Fruit fly (Drosophila melanogaster) whole organism, embryonic: ENCODE results near the gene woc.
A peak's percentile ranks its signal among the peaks of the same experiment; 100 is the strongest.

Source experiments
- Aef1 ChIP-seq: fragments of 200-800 bp; sonication (Bioruptor generic); IDR thresholded peaks from 3 replicates; pipeline ENCODE4 v1.3.6; 2022; ENCODE audit warnings: missing biosample characterization, missing genetic modification characterization
- B-H1 ChIP-seq: fragments of 200-800 bp; sonication (Bioruptor generic); IDR thresholded peaks from 3 replicates; pipeline ENCODE4 v1.3.6; 2022; ENCODE audit warnings: missing biosample characterization, missing genetic modification characterization
- BEAF-32 ChIP-seq: fragments of 200-800 bp; sonication (Bioruptor generic); optimal IDR thresholded peaks from 3 replicates; lab custom pipeline; 2017; ENCODE audit warnings: missing biosample characterization, missing genetic modification characterization, mild to moderate bottlenecking, moderate library complexity, missing genetic modification reagents
- CG10543 ChIP-seq: fragments of 200-800 bp; sonication (Bioruptor generic); optimal IDR thresholded peaks from 3 replicates; lab custom pipeline; 2017; ENCODE audit warnings: missing biosample characterization, mild to moderate bottlenecking, missing genetic modification characterization, moderate library complexity
- CG11085 ChIP-seq: fragments of 200-800 bp; sonication (Bioruptor generic); IDR thresholded peaks from 2 replicates; pipeline ENCODE4 v1.3.6; 2022; ENCODE audit warnings: missing biosample characterization, missing genetic modification characterization
- CG12391 ChIP-seq: fragments of 200-800 bp; sonication (Bioruptor generic); optimal IDR thresholded peaks from 3 replicates; lab custom pipeline; 2018; ENCODE audit warnings: missing biosample characterization, mild to moderate bottlenecking, missing genetic modification characterization, moderate library complexity
- CG12769 ChIP-seq: fragments of 200-800 bp; sonication (Bioruptor generic); optimal IDR thresholded peaks from 2 replicates; lab custom pipeline; 2019; ENCODE audit warnings: missing biosample characterization, mild to moderate bottlenecking, missing genetic modification characterization, moderate library complexity
- CG13287 ChIP-seq: fragments of 200-800 bp; sonication (Bioruptor generic); IDR thresholded peaks from 2 replicates; pipeline ENCODE4 v1.3.6; 2022; ENCODE audit warnings: missing biosample characterization, missing genetic modification characterization; ENCODE audit not compliant: partially characterized antibody
- CG13624 ChIP-seq: fragments of 200-800 bp; sonication (Bioruptor generic); optimal IDR thresholded peaks from 2 replicates; lab custom pipeline; 2016; ENCODE audit warnings: missing biosample characterization, missing genetic modification characterization
- CG14667 ChIP-seq: fragments of 200-800 bp; sonication (Bioruptor generic); IDR thresholded peaks from 2 replicates; pipeline ENCODE4 v1.3.6; 2022; ENCODE audit warnings: missing biosample characterization, missing genetic modification characterization
- CG14860 ChIP-seq: fragments of 200-800 bp; sonication (Bioruptor generic); IDR thresholded peaks from 3 replicates; pipeline ENCODE4 v1.3.6; 2022; ENCODE audit warnings: missing biosample characterization, missing genetic modification characterization; ENCODE audit not compliant: partially characterized antibody
- CG15269 ChIP-seq: fragments of 200-800 bp; sonication (Bioruptor generic); optimal IDR thresholded peaks from 2 replicates; lab custom pipeline; 2018; ENCODE audit warnings: missing biosample characterization, mild to moderate bottlenecking, missing genetic modification characterization, moderate library complexity
- CG1647 ChIP-seq: fragments of 200-800 bp; sonication (Bioruptor generic); optimal IDR thresholded peaks from 3 replicates; lab custom pipeline; 2016; ENCODE audit warnings: missing biosample characterization, missing genetic modification characterization
- CG18476 ChIP-seq: fragments of 200-800 bp; sonication (Bioruptor generic); optimal IDR thresholded peaks from 2 replicates; lab custom pipeline; 2016; ENCODE audit warnings: missing biosample characterization, mild to moderate bottlenecking, missing genetic modification characterization
- CG18619 ChIP-seq: fragments of 200-800 bp; sonication (Bioruptor generic); optimal IDR thresholded peaks from 3 replicates; lab custom pipeline; 2017; ENCODE audit warnings: missing biosample characterization, mild to moderate bottlenecking, missing genetic modification characterization
- CG2202 ChIP-seq: fragments of 200-800 bp; sonication (Bioruptor generic); optimal IDR thresholded peaks from 2 replicates; lab custom pipeline; 2018; ENCODE audit warnings: missing biosample characterization, mild to moderate bottlenecking, missing genetic modification characterization
- CG31365 ChIP-seq: fragments of 200-800 bp; sonication (Bioruptor generic); optimal IDR thresholded peaks from 2 replicates; lab custom pipeline; 2018; ENCODE audit warnings: missing biosample characterization, mild to moderate bottlenecking, missing genetic modification characterization
- CG32767 ChIP-seq: fragments of 200-800 bp; sonication (Bioruptor generic); IDR thresholded peaks from 2 replicates; pipeline ENCODE4 v1.3.6; 2022; ENCODE audit warnings: missing biosample characterization, missing genetic modification characterization
- CG4617 ChIP-seq: fragments of 200-800 bp; sonication (Bioruptor generic); optimal IDR thresholded peaks from 3 replicates; lab custom pipeline; 2016; ENCODE audit warnings: missing biosample characterization, missing genetic modification characterization, borderline replicate concordance
- CG7556 ChIP-seq: fragments of 200-800 bp; sonication (Bioruptor generic); optimal IDR thresholded peaks from 2 replicates; lab custom pipeline; 2017; ENCODE audit warnings: missing biosample characterization, mild to moderate bottlenecking, missing genetic modification characterization
- CG8944 ChIP-seq: fragments of 200-800 bp; sonication (Bioruptor generic); optimal IDR thresholded peaks from 3 replicates; lab custom pipeline; 2016; ENCODE audit warnings: missing biosample characterization, missing genetic modification characterization
- Dip2 ChIP-seq: fragments of 200-800 bp; sonication (Bioruptor generic); IDR thresholded peaks from 2 replicates; pipeline ENCODE4 v1.3.6; 2022; ENCODE audit warnings: missing biosample characterization, missing genetic modification characterization
- Fer3 ChIP-seq: fragments of 200-800 bp; sonication (Bioruptor generic); optimal IDR thresholded peaks from 2 replicates; lab custom pipeline; 2018; ENCODE audit warnings: missing biosample characterization, mild to moderate bottlenecking, missing genetic modification characterization, moderate library complexity
- Lpt ChIP-seq: fragments of >200 bp; optimal IDR thresholded peaks from 2 replicates; lab custom pipeline; 2018; ENCODE audit warnings: missing biosample characterization, missing genetic modification characterization
- NC2α ChIP-seq: fragments of 200-800 bp; sonication (Bioruptor generic); optimal IDR thresholded peaks from 2 replicates; lab custom pipeline; 2016; ENCODE audit warnings: missing biosample characterization, missing genetic modification characterization
- NK7.1 ChIP-seq: fragments of 200-800 bp; sonication (Bioruptor generic); optimal IDR thresholded peaks from 3 replicates; lab custom pipeline; 2016; ENCODE audit warnings: missing biosample characterization, missing genetic modification characterization
- Neu2 ChIP-seq: fragments of 200-800 bp; sonication (Bioruptor generic); optimal IDR thresholded peaks from 3 replicates; lab custom pipeline; 2016; ENCODE audit warnings: missing biosample characterization, missing genetic modification characterization, borderline replicate concordance
- Oaz ChIP-seq: fragments of 200-800 bp; sonication (Bioruptor generic); IDR thresholded peaks from 2 replicates; pipeline ENCODE4 v1.3.6; 2022; ENCODE audit warnings: missing biosample characterization, missing genetic modification characterization
- Taf1 ChIP-seq: fragments of 200-800 bp; sonication (Bioruptor generic); IDR thresholded peaks from 2 replicates; pipeline ENCODE4 v1.3.6; 2022; ENCODE audit warnings: missing biosample characterization, missing genetic modification characterization
- Trl ChIP-seq, 3 experiments: fragments of >200 bp in 2 of 3; fragments of 200-800 bp in 1 of 3; sonication (Bioruptor generic) in 1 of 3; optimal IDR thresholded peaks; 2 replicates in 1 of 3; 3 replicates in 2 of 3; lab custom pipeline; 2016 to 2017; ENCODE audit warnings: missing biosample characterization in 1 of 3, missing genetic modification characterization in 1 of 3
- ash1 ChIP-seq: fragments of 200-800 bp; sonication (Bioruptor generic); optimal IDR thresholded peaks from 2 replicates; lab custom pipeline; 2018; ENCODE audit warnings: missing biosample characterization, mild to moderate bottlenecking, missing genetic modification characterization
- ato ChIP-seq: fragments of 200-800 bp; sonication (Bioruptor generic); IDR thresholded peaks from 2 replicates; pipeline ENCODE4 v1.3.6; 2022; ENCODE audit warnings: missing biosample characterization, missing genetic modification characterization; ENCODE audit not compliant: partially characterized antibody
- dati ChIP-seq: fragments of 200-800 bp; sonication (Bioruptor generic); IDR thresholded peaks from 2 replicates; pipeline ENCODE4 v1.3.6; 2022; ENCODE audit warnings: missing biosample characterization, missing genetic modification characterization
- emc ChIP-seq: fragments of 200-800 bp; sonication (Bioruptor generic); optimal IDR thresholded peaks from 2 replicates; lab custom pipeline; 2016; ENCODE audit warnings: missing biosample characterization, missing genetic modification characterization
- grau ChIP-seq: fragments of 200-800 bp; optimal IDR thresholded peaks from 3 replicates; lab custom pipeline; 2019; ENCODE audit warnings: missing biosample characterization, mild to moderate bottlenecking, missing genetic modification characterization, moderate library complexity
- gro ChIP-seq: fragments of 200-800 bp; sonication (Bioruptor generic); optimal IDR thresholded peaks from 2 replicates; lab custom pipeline; 2016; ENCODE audit warnings: missing biosample characterization, missing genetic modification characterization
- gsb ChIP-seq: fragments of 200-800 bp; sonication (Bioruptor generic); IDR thresholded peaks from 2 replicates; pipeline ENCODE4 v1.3.6; 2022; ENCODE audit warnings: missing biosample characterization, missing genetic modification characterization
- ind ChIP-seq: fragments of 200-800 bp; sonication (Bioruptor generic); optimal IDR thresholded peaks from 3 replicates; lab custom pipeline; 2016; ENCODE audit warnings: missing biosample characterization, missing genetic modification characterization
- kni ChIP-seq: fragments of 200-800 bp; sonication (Bioruptor generic); optimal IDR thresholded peaks from 3 replicates; lab custom pipeline; 2017; ENCODE audit warnings: mild to moderate bottlenecking, missing biosample characterization, missing genetic modification reagents, missing genetic modification characterization
- pho ChIP-seq: fragments of 200-800 bp; sonication (Bioruptor generic); optimal IDR thresholded peaks from 2 replicates; lab custom pipeline; 2016; ENCODE audit warnings: missing biosample characterization, missing genetic modification characterization
- prd ChIP-seq, 3 experiments: fragments of >200 bp in 2 of 3; fragments of 200-800 bp in 1 of 3; sonication (Bioruptor generic) in 1 of 3; optimal IDR thresholded peaks in 2 of 3; IDR thresholded peaks in 1 of 3; 2 replicates in 2 of 3; 3 replicates in 1 of 3; pipeline versions ENCODE4 v1.3.6 to Lab custom; 2017 to 2022; ENCODE audit warnings: missing biosample characterization in 1 of 3, missing genetic modification characterization in 1 of 3
- pzg ChIP-seq: fragments of 200-800 bp; sonication (Bioruptor generic); optimal IDR thresholded peaks from 3 replicates; lab custom pipeline; 2018; ENCODE audit warnings: missing biosample characterization, mild to moderate bottlenecking, missing genetic modification characterization, moderate library complexity
- sc ChIP-seq, 3 experiments: fragments of >200 bp in 2 of 3; fragments of 200-800 bp in 1 of 3; sonication (Bioruptor generic) in 1 of 3; optimal IDR thresholded peaks; 2 replicates in 2 of 3; 3 replicates in 1 of 3; lab custom pipeline; 2017; ENCODE audit warnings: mild to moderate bottlenecking in 1 of 3, missing biosample characterization in 1 of 3, missing genetic modification characterization in 1 of 3, missing genetic modification reagents in 1 of 3
- slbo ChIP-seq: fragments of 200-800 bp; sonication (Bioruptor generic); IDR thresholded peaks from 2 replicates; pipeline ENCODE4 v1.3.6; 2022; ENCODE audit warnings: missing biosample characterization, missing genetic modification characterization
- tgo ChIP-seq: fragments of 200-800 bp; sonication (Bioruptor generic); IDR thresholded peaks from 3 replicates; pipeline ENCODE4 v1.3.6; 2022; ENCODE audit warnings: missing biosample characterization, missing genetic modification characterization
- tx ChIP-seq: fragments of 200-800 bp; sonication (Bioruptor generic); optimal IDR thresholded peaks from 2 replicates; lab custom pipeline; 2016; ENCODE audit warnings: missing biosample characterization, missing genetic modification characterization
- zen ChIP-seq: fragments of 200-800 bp; sonication (Bioruptor generic); optimal IDR thresholded peaks from 3 replicates; lab custom pipeline; 2018; ENCODE audit warnings: missing biosample characterization, mild to moderate bottlenecking, missing genetic modification characterization, moderate library complexity

Gene woc

dm6 chr3R:27273118-27274062 lies 9.5 kb upstream of the woc start, which contains the start of gene CG5934 (continued):
- TF ChIP-seq Trl (optimal IDR thresholded peaks at IDR 0.05; lab: Kevin White, UChicago) (no peak), Trl (GFP tag; optimal IDR thresholded peaks at IDR 0.05; lab: Kevin White, UChicago) (peak; percentile 61), CG10543 (GFP tag; lab: Kevin White, UChicago) (no peak), Oaz (GFP tag; lab: Robert Waterston, UW) (no peak), dati (no peak), NK7.1 (GFP tag; lab: Kevin White, UChicago) (no peak), emc (GFP tag; lab: Kevin White, UChicago) (no peak), tx (GFP tag; lab: Kevin White, UChicago) (peak; percentile 2), CG18619 (GFP tag; lab: Kevin White, UChicago) (peak; percentile 34), BEAF-32 (GFP tag; lab: Kevin White, UChicago) (peak; percentile 38), CG4617 (GFP tag; lab: Kevin White, UChicago) (peak; percentile 66), CG12391 (no peak), CG18476 (GFP tag; lab: Kevin White, UChicago) (peak; percentile 12), ind (GFP tag; lab: Kevin White, UChicago) (peak; percentile 42), CG12769 (tag; lab: Kevin White, UChicago) (peak; percentile 17), CG31365 (no peak), CG13624 (GFP tag; lab: Kevin White, UChicago) (peak; percentile 74), tgo (no peak), NC2α (GFP tag; lab: Kevin White, UChicago) (peak; percentile 8), CG14667 (no peak), gsb (GFP tag; lab: Robert Waterston, UW) (no peak), CG32767 (GFP tag; lab: Robert Waterston, UW) (no peak), Neu2 (no peak), CG2202 (tag; lab: Kevin White, UChicago) (no peak), Aef1 (GFP tag; lab: Robert Waterston, UW) (peak; percentile 27; the same call in 1 of the 3 replicates), pho (GFP tag; lab: Kevin White, UChicago) (peak; percentile 31), slbo (GFP tag; lab: Robert Waterston, UW) (peak; percentile 75), Taf1 (no peak), zen (tag; lab: Kevin White, UChicago) (peak; percentile 24), CG15269 (tag; lab: Kevin White, UChicago) (no peak), CG13287 (GFP tag; lab: Robert Waterston, UW) (peak; percentile 24), Lpt (no peak), gro (peak; percentile 17), prd (optimal IDR thresholded peaks at IDR 0.05; lab: Kevin White, UChicago) (no peak), prd (GFP tag; IDR thresholded peaks at IDR 0.05; lab: Robert Waterston, UW) (no peak), sc (optimal IDR thresholded peaks at IDR 0.05; lab: Kevin White, UChicago) (no peak), sc (GFP tag; optimal IDR thresholded peaks at IDR 0.05; lab: Kevin White, UChicago) (no peak), grau (peak; percentile 10), CG8944 (GFP tag; lab: Kevin White, UChicago) (no peak), CG14860 (GFP tag; lab: Robert Waterston, UW) (no peak), ash1 (no peak), Dip2 (GFP tag; lab: Robert Waterston, UW) (no peak), kni (GFP tag; lab: Kevin White, UChicago) (peak; percentile 19), CG11085 (GFP tag; lab: Robert Waterston, UW) (peak; percentile 14; the same call in 1 of the 2 replicates), CG1647 (GFP tag; lab: Kevin White, UChicago) (peak; percentile 61), pzg (GFP tag; lab: Kevin White, UChicago) (peak; percentile 59), B-H1 (no peak), ato (GFP tag; lab: Robert Waterston, UW) (no peak), Fer3 (tag; lab: Kevin White, UChicago) (no peak), CG7556 (GFP tag; lab: Kevin White, UChicago) (no peak)
